Fruit fly (Drosophila melanogaster) Kc167 (cell line): ENCODE measurements around the gene gdl-ORF39.

Experiments used
- Myc ChIP-seq: fragments of >200 bp; optimal IDR thresholded peaks from 2 replicates; lab custom pipeline; 2017; ENCODE audit warnings: missing external identifiers
- Sin3A ChIP-seq: fragments of >200 bp; optimal IDR thresholded peaks from 2 replicates; lab custom pipeline; 2018; ENCODE audit warnings: missing external identifiers
- insv ChIP-seq: fragments of >200 bp; optimal IDR thresholded peaks from 3 replicates; lab custom pipeline; 2018; ENCODE audit warnings: missing external identifiers
- psq ChIP-seq: fragments of >200 bp; optimal IDR thresholded peaks from 2 replicates; lab custom pipeline; 2017; ENCODE audit warnings: missing external identifiers
- ttk ChIP-seq: sonication (Bioruptor generic); optimal IDR thresholded peaks from 2 replicates; lab custom pipeline; 2017; ENCODE audit warnings: missing external identifiers

DNA sequence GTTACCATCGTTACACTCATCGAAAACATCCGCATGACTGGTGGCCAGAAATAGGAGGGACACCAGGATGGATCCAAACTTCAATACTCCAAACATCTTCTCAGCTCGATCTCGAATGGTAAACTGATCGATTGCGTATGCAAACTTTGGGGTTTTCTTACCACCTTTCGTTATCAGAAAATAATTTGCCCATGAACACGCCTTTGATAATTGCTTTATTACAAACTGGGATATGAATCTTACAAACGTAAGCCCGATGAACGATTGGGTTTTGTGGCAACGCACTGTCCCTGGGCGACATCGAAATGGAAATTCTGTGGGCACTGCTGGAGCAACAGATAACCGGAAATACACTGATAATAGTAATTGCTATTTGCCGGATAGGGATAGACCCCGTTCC lies 17.5 kb downstream of the gdl-ORF39 start, which contains the start of gene CG33985:
- no peak for TF ChIP-seq ttk (lab: Kevin White, UChicago)
- no peak for TF ChIP-seq psq
- TF ChIP-seq Sin3A (lab: Kevin White, UChicago) = no peak
- no peak for TF ChIP-seq insv
- no peak for TF ChIP-seq Myc (lab: Kevin White, UChicago)
